Fruit fly (Drosophila melanogaster): ENCODE data around the gene Or85e.

Gene Or85e

DNA sequence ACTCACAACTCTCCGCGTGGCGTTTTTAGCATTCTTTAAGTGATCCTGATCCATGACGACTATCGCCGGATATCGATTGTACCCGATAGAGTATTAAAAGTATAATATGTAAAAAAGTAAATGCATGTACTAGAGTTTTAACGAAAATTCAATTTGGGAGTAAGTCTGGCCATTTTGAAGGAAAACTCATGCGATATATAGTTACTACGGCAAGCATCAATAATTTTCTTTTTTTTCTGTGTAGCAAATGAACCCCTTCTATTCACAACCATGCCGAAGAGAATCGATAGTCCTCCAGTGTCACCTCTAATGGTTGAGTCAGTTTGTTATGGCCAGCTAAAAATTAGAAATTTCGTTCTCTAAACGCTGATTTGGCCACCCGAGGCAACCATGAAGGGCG is 17.1 kb upstream of the Or85e start, which contains the start of the genes Sys1 and Dhod (continued):
- TF ChIP-seq CG11085 (GFP tag; IDR thresholded peaks at IDR 0.05) (0 out of 2 replicates have a peak, but pooled peaks have one; percentile 27), CG10321 (GFP tag; IDR thresholded peaks at IDR 0.05) (no peak), jing (GFP tag; optimal IDR thresholded peaks at IDR 0.05) (no peak), gce (GFP tag; IDR thresholded peaks at IDR 0.05) (0 out of 3 replicates have a peak, but pooled peaks have one; percentile 40), CTCF (GFP tag; optimal IDR thresholded peaks at IDR 0.05) (peak; percentile 13), lilli (GFP tag; optimal IDR thresholded peaks at IDR 0.05) (peak; percentile 89), CG15479 (GFP tag; optimal IDR thresholded peaks at IDR 0.05) (no peak), zfh1 (GFP tag; IDR thresholded peaks at IDR 0.05) (peak; percentile 69; the same call in 2 of the 3 replicates), CG2129 (GFP tag; IDR thresholded peaks at IDR 0.05; ENCODE audit: partially characterized antibody) (peak; percentile 86), insv (GFP tag; optimal IDR thresholded peaks at IDR 0.05) (no peak), mirr (GFP tag; optimal IDR thresholded peaks at IDR 0.05) (no peak), CG33213 (GFP tag; optimal IDR thresholded peaks at IDR 0.05) (peak; percentile 48), CG14860 (GFP tag; IDR thresholded peaks at IDR 0.05; ENCODE audit: partially characterized antibody) (peak; percentile 72), CG9727 (GFP tag; optimal IDR thresholded peaks at IDR 0.05) (peak; percentile 64), Abd-B (GFP tag; optimal IDR thresholded peaks at IDR 0.05) (peak; percentile 36), CG3163 (GFP tag; optimal IDR thresholded peaks at IDR 0.05) (peak; percentile 28), fru (optimal IDR thresholded peaks at IDR 0.05) (no peak), HmgZ (tag; optimal IDR thresholded peaks at IDR 0.05) (peak; percentile 76), ewg (GFP tag; optimal IDR thresholded peaks at IDR 0.05) (peak; percentile 21), HLH3B (GFP tag; IDR thresholded peaks at IDR 0.05) (peak; percentile 62), CG8290 (GFP tag; optimal IDR thresholded peaks at IDR 0.05) (peak; percentile 51), CG8290 (tag; optimal IDR thresholded peaks at IDR 0.05) (peak; percentile 13 to 58), CG13775 (GFP tag; optimal IDR thresholded peaks at IDR 0.05) (peak; percentile 76), hb (GFP tag; IDR thresholded peaks at IDR 0.05; ENCODE audit: partially characterized antibody) (peak; percentile 83), en (GFP tag; optimal IDR thresholded peaks at IDR 0.05) (no peak), CG10431 (GFP tag; optimal IDR thresholded peaks at IDR 0.05) (no peak), Meics (GFP tag; optimal IDR thresholded peaks at IDR 0.05) (peak; percentile 57), CG11398 (GFP tag; optimal IDR thresholded peaks at IDR 0.05) (peak; percentile 43), bcd (GFP tag; optimal IDR thresholded peaks at IDR 0.05) (peak; percentile 39), ERR (GFP tag; optimal IDR thresholded peaks at IDR 0.05) (peak; percentile 59), btn (GFP tag; optimal IDR thresholded peaks at IDR 0.05) (no peak), crc (GFP tag; optimal IDR thresholded peaks at IDR 0.05) (peak; percentile 2), CG42726 (GFP tag; IDR thresholded peaks at IDR 0.05; ENCODE audit: partially characterized antibody) (no peak), CG8478 (optimal IDR thresholded peaks at IDR 0.05) (no peak), trh (GFP tag; optimal IDR thresholded peaks at IDR 0.05) (no peak), CG14050 (GFP tag; IDR thresholded peaks at IDR 0.05) (no peak), Hmr (GFP tag; optimal IDR thresholded peaks at IDR 0.05) (peak; percentile 60), Spps (tag; optimal IDR thresholded peaks at IDR 0.05) (peak; percentile 15), CG10565 (GFP tag; optimal IDR thresholded peaks at IDR 0.05) (no peak), p53 (GFP tag; optimal IDR thresholded peaks at IDR 0.05) (no peak), Gug (GFP tag; IDR thresholded peaks at IDR 0.05) (peak; percentile 81), sisA (GFP tag; IDR thresholded peaks at IDR 0.05) (peak; percentile 58), Atf-2 (GFP tag; optimal IDR thresholded peaks at IDR 0.05) (peak; percentile 51), Ssrp (tag; optimal IDR thresholded peaks at IDR 0.05) (peak; percentile 8), fu2 (GFP tag; optimal IDR thresholded peaks at IDR 0.05) (peak; percentile 63), dan (GFP tag; IDR thresholded peaks at IDR 0.05) (no peak), Neu2 (GFP tag; optimal IDR thresholded peaks at IDR 0.05; ENCODE audit: borderline replicate concordance) (no peak), Xrp1 (GFP tag; IDR thresholded peaks at IDR 0.05) (peak; percentile 69), da (GFP tag; optimal IDR thresholded peaks at IDR 0.05) (no peak), trem (tag; optimal IDR thresholded peaks at IDR 0.05) (peak; percentile 77), CG15514 (GFP tag; optimal IDR thresholded peaks at IDR 0.05) (peak; percentile 75), Tbp (GFP tag; optimal IDR thresholded peaks at IDR 0.05) (no peak), CG6683 (GFP tag; optimal IDR thresholded peaks at IDR 0.05) (no peak)

Data from whole organism, embryonic.